Worm (Caenorhabditis elegans): ENCODE data around the gene F38A1.15.

The F38A1.15 gene

DNA sequence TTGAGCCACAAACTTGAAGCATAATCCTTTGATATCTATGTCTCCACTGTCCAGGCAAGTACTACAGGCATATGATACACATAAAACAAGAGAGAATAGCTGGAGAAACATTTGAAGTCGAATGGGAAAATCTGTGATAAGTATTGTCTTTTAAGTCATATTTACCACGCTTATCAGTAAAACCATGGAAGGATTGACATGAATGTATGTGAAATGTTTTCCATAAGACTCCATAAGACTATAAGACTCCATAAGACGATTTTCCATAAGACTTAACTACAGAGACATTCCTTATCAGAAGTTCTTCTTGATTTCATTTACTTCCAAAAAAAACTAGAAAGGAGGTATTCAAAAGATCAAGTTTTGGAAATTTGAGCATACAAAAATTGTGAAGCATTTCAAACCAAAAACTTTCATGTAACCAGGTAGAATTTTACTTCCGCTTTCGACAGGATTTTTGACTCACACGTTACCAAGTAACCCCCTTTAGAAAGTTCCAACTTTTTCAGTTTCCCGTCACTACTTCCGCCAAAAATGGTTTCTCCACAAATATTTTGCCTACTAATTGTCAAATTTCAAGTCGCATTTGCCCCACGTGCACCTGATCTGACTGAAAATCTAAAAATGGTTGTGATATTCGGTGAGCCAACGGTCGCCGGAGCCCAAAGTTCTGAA is 3.7 kb upstream of the F38A1.15 start, which contains the start of the genes clec-165 and F38A1.11:
clec-165 (minus strand) TSS at position 125 of the 675 bp plus-strand sequence.
F38A1.11 (plus strand) TSS at position 625 of the 675 bp plus-strand sequence.
- no peak for TF ChIP-seq unc-62 (GFP tag; optimal IDR thresholded peaks at IDR 0.05)

DNA sequence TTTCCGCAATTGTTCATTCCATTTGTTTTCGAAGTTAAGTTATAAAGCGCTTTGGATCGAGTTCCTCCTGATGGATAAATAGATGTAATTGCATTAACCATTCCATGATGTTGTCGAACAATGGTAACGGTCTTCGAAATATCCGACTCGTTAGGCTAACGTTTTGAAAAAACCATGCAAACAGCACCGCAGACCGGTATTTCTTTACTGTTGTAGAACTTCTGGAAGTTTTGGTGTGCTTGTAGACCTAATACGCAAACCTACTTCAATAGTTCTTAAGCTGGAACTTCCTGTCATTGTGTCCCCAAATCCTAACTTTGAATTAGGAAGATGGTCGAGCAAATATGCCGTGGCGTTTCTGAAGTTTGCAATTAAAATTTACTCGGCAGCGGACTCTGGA is 2.0 kb upstream of the F38A1.15 start, which contains the start of gene F38A1.9:
F38A1.9 (minus strand) TSS at position 101 of the 400 bp plus-strand sequence.
- TF ChIP-seq unc-62 (GFP tag; optimal IDR thresholded peaks at IDR 0.05), result no peak

DNA sequence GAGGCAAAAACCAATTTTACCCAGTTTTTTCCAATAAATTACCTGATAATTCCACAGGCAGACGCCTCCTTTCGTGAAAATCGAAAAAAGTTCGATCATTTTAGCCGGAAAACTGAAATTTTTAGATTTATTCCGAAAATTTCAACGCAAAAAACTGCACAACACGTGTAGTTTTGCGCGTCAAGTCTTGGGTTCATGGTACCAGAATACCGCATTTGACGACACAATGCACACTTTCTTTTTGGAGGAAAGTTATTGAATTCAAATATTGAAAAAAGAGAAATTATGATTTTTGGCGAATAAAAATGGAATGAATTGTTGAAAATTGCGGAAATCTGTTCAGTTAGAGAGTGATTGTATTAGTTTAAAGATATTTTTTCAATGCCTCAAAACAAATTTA is 3.5 kb downstream of the F38A1.15 start, which contains the start of gene F38A1.8:
F38A1.8 (minus strand) TSS at position 167 of the 400 bp plus-strand sequence.
- no peak for TF ChIP-seq unc-62 (GFP tag; optimal IDR thresholded peaks at IDR 0.05)

DNA sequence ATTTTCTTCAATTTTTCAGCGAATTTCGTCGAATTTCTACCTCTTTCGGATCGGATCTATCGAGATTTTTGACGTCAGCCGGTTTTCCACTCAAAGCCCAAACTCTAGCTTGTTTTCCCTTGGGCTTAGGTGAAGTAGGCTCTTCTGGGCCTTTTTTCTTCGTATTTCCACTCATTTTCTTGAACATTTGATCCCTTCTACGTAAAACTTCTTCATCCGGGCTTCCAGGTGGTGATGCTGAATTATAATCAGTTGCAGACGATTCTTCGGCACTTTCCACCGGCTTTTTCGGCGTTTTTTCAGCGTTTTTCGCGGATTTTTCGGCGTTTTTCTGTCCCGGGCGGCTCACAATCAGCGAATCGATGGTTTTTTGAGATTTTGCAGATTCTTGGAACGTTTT is 5.0 kb downstream of the F38A1.15 start:
- no peak for TF ChIP-seq unc-62 (GFP tag; optimal IDR thresholded peaks at IDR 0.05)

DNA sequence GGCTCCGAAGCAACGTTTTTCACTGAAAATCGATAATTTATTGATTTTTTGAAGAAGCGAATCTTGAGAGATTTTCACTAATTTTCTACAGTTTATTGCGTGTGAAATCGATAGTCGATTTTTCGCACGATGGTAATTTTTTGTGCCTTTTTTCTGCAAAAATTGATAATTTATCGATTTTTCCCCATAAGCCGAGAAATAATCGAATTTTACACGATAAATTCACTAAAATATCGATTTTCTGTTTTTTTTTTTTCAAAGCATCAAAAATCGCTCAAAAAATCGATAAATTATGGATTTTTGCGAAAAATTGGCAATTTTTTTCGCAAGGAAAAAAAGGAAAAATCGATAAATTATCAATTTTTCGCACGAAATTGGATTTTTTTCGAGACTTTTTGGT is 7.4 kb downstream of the F38A1.15 start:
- no peak for TF ChIP-seq unc-62 (GFP tag; optimal IDR thresholded peaks at IDR 0.05)

DNA sequence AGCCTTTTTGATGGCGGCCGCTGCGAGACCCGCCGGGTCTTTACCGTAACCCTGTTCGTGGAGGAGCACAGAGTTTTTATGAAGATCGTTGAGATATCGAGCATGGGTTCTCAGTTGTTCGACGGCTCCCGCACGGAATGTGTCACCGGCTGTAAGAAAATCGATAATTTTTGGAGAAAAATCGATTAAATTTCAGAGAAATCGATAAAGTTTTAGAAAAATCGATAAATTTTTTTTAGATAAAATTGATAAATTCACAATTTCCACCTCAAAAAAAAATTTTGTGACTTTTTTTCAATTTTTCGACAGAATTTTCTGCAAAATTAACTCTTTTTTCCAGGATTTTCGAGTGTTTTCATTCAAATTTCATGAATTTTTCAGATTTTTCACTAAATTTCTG is 8.4 kb downstream of the F38A1.15 start:
- TF ChIP-seq unc-62 (GFP tag; optimal IDR thresholded peaks at IDR 0.05), result no peak

DNA sequence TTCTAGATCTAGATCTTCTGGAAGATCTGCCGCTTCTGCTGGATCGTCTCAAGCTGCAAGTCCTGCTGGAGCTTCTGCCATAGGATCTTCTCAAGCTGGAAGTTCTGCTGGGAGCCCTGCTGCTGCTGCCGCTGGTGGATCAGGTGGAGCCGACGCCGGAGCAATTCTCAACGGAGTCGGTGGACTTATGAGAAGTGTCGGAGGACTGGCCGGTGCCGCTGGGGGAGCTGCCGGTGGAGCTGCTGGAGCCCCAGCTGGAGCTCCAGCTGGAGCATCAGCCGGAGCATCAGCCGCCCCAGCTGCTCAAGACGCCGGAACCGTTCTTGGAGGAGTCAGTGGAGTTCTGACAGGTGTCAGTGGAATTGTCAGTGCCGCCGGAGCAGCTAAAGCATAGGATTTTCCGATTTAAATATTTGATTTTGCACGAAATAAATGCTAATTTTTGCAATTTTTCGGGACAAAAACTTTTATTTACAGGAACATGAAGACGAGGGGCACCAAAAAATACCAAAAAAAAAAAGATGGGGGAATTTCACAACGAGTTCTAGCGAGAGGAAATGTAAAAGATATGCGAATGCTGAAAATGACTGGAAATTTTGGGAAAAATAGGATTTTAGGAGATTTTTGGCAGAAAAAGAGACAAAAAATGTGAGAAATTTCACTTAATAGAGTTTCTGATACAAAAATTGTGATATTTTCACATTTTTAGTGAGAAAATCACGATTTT is 10.6 kb downstream of the F38A1.15 start:
- no peak for TF ChIP-seq unc-62 (GFP tag; optimal IDR thresholded peaks at IDR 0.05)

DNA sequence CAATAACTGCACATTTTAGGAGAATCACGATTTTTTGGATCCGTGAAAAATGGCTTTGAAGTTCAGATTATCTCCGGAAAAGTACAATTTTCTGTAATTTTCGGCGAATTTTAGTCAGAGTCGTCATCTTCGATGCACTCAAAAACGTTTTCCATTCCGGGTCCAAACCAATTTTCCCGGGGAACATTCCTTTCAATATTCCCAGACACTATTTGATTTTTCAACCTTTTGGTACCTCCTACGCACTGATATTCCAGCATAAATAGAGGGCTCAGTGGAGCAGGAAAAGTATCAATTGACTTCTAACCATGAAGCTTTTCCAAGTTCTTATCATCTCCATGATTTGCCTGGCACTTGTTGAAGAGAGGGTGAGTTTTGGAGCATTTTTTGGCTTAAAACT is 11.6 kb downstream of the F38A1.15 start, which contains the start of gene W09G12.6:
W09G12.6 (plus strand) TSS at position 301 of the 400 bp plus-strand sequence.
- TF ChIP-seq unc-62 (GFP tag; optimal IDR thresholded peaks at IDR 0.05), result no peak

DNA sequence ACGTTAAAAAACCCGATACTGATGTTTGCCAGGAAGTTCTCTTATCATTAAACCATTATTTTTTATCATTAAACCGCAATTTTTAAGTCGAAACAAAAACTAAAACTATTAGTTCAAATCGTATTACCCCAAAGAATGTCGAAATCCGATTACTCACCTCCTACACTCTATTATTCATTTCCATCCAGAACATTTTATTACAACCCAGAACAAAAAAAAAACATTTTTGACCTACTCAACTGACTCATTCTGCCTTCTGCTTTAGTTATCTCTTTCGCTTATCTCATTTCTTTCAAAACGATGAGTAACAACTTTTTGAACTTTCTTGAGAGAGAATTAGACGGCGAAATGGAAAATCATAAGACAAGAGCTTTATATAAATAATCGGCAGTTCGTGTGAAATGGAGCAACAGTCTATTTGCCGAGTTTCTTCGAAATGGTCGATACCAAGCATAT is 14.5 kb downstream of the F38A1.15 start, which contains the start of gene W09G12.7:
W09G12.7 (plus strand) TSS at position 406 of the 456 bp plus-strand sequence.
- no peak for TF ChIP-seq unc-62 (GFP tag; optimal IDR thresholded peaks at IDR 0.05)

DNA sequence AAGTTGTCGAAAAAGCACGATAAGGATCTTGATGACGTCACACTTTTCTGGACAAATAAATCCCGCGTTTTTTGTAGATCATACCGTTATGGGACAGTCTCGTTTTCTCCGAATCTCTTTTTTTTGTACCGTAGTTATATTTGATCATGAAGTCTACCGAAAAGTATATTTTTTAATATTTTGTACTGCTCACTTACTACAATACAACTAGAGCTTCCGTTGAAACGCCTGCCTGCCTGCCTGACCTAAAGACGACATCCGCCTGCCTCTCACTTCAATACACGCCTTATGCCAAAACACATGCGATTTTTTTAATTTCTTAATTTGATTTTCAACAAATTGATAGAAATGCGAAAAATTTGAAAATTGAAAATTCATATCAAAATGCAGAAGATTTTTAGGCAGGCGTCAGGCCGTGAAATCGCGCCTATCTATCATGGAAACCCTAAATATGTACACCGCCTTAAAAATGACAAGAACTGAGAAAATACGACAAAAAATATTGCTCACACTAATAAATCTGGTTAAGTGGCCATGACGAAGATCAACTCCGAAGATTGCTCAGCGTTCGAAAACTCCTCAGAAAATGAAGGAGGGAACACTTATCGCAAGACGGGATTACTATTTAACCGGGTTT is 17.5 kb downstream of the F38A1.15 start, which contains the start of gene W09G12.8:
W09G12.8 (plus strand) TSS at position 587 of the 637 bp plus-strand sequence.
- no peak for TF ChIP-seq unc-62 (GFP tag; optimal IDR thresholded peaks at IDR 0.05)

DNA sequence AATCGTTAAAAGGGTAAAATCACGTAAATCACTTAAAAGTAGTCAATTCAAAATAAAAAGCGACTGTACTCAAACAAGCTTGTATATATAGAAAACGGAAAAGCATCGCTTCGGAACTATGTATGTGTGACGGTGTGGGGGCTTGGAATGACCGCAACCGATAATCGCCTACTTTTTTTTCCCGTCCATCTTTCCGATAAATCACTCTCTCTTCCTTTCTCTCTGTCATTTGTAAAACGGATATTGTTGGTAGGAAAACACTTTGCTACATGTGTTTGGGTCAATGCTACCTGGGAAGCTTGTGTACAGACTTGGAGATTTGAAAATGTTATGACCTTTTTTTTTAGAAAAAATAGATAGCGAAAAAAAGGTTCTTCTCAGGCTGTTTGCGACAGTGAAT is 18.4 kb downstream of the F38A1.15 start:
- TF ChIP-seq unc-62 (GFP tag; optimal IDR thresholded peaks at IDR 0.05), result no peak

DNA sequence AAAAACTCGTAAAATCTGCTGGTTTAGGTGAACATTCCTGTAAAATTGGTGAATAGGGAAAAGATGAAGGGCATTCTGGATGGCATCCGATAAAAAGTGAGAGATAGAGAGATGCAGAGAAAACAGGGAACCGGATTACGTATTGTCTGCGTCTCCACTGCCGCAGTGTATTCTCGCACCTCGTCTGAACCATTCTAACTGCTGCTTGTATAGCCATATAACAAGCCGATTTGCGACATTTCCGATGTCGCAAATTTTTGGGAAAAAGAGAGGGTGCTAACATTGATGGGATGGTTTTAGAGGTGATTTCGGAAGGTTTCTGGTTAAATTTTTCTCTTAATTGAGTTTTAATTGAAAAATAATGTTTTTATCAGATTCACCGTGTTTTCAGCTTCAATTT is 22.0 kb downstream of the F38A1.15 start, which contains the start of gene W09G12.10:
W09G12.10 (minus strand) TSS at position 121 of the 400 bp plus-strand sequence.
- no peak for TF ChIP-seq unc-62 (GFP tag; optimal IDR thresholded peaks at IDR 0.05)

DNA sequence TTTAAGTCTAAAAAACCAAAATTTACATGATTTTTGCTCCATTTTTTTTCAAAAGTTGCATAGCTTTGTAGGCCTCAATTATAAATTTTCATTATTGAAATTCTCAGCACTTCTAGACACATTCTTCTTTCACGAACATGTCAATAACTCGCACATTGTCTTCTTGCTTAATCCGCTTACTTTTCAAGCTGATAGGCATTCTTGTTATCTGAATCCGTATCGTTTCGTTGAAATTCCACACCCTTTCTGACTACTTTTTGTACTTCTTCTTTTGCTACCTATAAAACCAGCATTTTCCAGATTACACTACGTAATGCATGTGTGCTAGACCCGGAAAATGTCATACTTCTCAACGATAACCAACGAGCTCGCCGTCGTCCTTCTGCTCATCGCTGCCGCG is 26.9 kb downstream of the F38A1.15 start, which contains the start of gene W09G12.9:
W09G12.9 (plus strand) TSS at position 301 of the 400 bp plus-strand sequence.
- TF ChIP-seq unc-62 (GFP tag; optimal IDR thresholded peaks at IDR 0.05), result no peak

DNA sequence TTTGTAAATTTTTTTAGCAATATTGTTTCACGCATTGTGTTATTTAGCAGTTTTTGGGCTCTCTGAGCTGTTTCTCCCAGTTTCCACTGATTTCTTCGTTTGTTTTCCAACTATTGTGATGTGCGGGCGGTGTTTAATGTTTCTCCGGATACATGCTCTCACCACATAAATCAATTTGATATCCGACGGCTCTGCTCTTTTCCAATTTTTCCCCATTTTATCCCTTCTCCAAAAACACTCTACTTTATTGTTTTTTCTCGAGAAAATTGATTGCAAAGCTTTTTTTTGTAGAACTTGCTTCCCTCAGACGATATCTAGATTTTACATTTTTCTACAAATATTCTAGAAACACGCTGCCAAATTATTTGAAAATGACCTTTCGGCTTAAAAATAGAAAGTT is 27.7 kb downstream of the F38A1.15 start:
- no peak for TF ChIP-seq unc-62 (GFP tag; optimal IDR thresholded peaks at IDR 0.05)

DNA sequence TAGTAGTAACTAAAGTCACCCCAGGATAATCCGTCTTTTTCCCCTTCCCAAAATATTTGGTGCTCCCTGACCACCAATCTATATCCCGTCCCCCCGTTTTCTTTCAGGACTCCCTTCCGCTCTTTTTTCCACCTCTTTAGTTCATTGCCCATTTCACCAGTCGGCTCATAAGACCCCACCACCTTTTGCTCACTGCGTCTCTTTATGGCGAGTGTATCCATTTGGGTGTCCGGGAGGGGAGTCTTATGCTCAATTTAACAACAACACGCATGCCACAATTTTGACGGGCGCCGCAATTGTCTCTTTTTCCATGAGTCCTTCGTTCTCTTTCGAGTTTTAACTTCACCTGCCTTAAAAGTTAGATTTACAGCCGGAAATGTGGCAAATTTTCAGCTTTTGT is 30.0 kb downstream of the F38A1.15 start:
- TF ChIP-seq unc-62 (GFP tag; optimal IDR thresholded peaks at IDR 0.05), result no peak

DNA sequence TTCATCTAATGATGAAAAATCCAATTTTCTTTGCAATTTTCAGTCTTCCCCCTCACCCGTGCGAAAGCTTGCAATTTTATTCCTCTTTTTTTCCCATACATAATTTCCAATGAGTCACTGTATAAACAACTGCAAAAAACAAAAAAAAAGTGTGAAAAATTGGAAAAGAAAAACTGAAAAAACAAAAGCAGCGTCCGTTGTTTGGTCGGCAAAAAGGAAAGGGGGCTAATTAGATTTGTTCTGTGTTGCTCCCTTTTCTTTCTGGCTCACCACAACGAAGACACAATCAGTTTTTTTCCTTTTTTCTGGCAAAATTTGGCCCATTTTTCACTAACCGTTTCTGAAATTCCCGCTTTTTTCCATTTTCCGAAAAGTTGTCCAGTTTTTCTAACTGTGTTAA is 30.8 kb downstream of the F38A1.15 start:
- TF ChIP-seq unc-62 (GFP tag; optimal IDR thresholded peaks at IDR 0.05), result no peak
